Fruit fly (Drosophila melanogaster) whole organism, embryonic: ENCODE measurements around the gene CG17032.

ENCODE experiments used
- ATbp ChIP-seq: fragments of 200-800 bp; sonication (Bioruptor generic); optimal IDR thresholded peaks from 2 replicates; lab custom pipeline; 2017; ENCODE audit warnings: missing biosample characterization, mild to moderate bottlenecking, missing genetic modification characterization, missing genetic modification reagents
- Aef1 ChIP-seq: fragments of 200-800 bp; sonication (Bioruptor generic); IDR thresholded peaks from 3 replicates; pipeline ENCODE4 v1.3.6; 2022; ENCODE audit warnings: missing biosample characterization, missing genetic modification characterization
- CG10366 ChIP-seq: fragments of 200-800 bp; sonication (Bioruptor generic); IDR thresholded peaks from 2 replicates; pipeline ENCODE4 v1.3.6; 2022; ENCODE audit warnings: missing biosample characterization, missing genetic modification characterization
- CG10543 ChIP-seq: fragments of 200-800 bp; sonication (Bioruptor generic); optimal IDR thresholded peaks from 3 replicates; lab custom pipeline; 2017; ENCODE audit warnings: missing biosample characterization, mild to moderate bottlenecking, missing genetic modification characterization, moderate library complexity
- CG11247 ChIP-seq: fragments of 200-800 bp; sonication (Bioruptor generic); IDR thresholded peaks from 2 replicates; pipeline ENCODE4 v1.3.6; 2022; ENCODE audit warnings: missing biosample characterization, missing genetic modification characterization
- CG13296 ChIP-seq: fragments of 200-800 bp; sonication (Bioruptor generic); optimal IDR thresholded peaks from 3 replicates; lab custom pipeline; 2018; ENCODE audit warnings: missing biosample characterization, mild to moderate bottlenecking, missing genetic modification characterization
- CG13775 ChIP-seq: fragments of 200-800 bp; sonication (Bioruptor generic); optimal IDR thresholded peaks from 3 replicates; lab custom pipeline; 2017; ENCODE audit warnings: missing biosample characterization, mild to moderate bottlenecking, missing genetic modification characterization
- CG15011 ChIP-seq: fragments of 200-800 bp; sonication (Bioruptor generic); optimal IDR thresholded peaks from 3 replicates; lab custom pipeline; 2018; ENCODE audit warnings: missing biosample characterization, mild to moderate bottlenecking, missing genetic modification characterization
- CG1602 ChIP-seq: fragments of 200-800 bp; sonication (Bioruptor generic); optimal IDR thresholded peaks from 3 replicates; lab custom pipeline; 2016; ENCODE audit warnings: missing biosample characterization, missing genetic modification characterization
- CG17186 ChIP-seq: fragments of 200-800 bp; sonication (Bioruptor generic); optimal IDR thresholded peaks from 3 replicates; lab custom pipeline; 2017; ENCODE audit warnings: missing biosample characterization, missing genetic modification reagents, missing genetic modification characterization
- CG17802 ChIP-seq: fragments of 200-800 bp; sonication (Bioruptor generic); optimal IDR thresholded peaks from 2 replicates; lab custom pipeline; 2018; ENCODE audit warnings: missing biosample characterization, mild to moderate bottlenecking, missing genetic modification characterization, moderate library complexity
- CG18619 ChIP-seq: fragments of 200-800 bp; sonication (Bioruptor generic); optimal IDR thresholded peaks from 3 replicates; lab custom pipeline; 2017; ENCODE audit warnings: missing biosample characterization, mild to moderate bottlenecking, missing genetic modification characterization
- CG18764 ChIP-seq: fragments of 200-800 bp; sonication (Bioruptor generic); optimal IDR thresholded peaks from 3 replicates; lab custom pipeline; 2016; ENCODE audit warnings: missing biosample characterization, missing genetic modification characterization
- CG4282 ChIP-seq: fragments of 200-800 bp; sonication (Bioruptor generic); optimal IDR thresholded peaks from 2 replicates; lab custom pipeline; 2016; ENCODE audit warnings: missing biosample characterization, missing genetic modification characterization
- CG4404 ChIP-seq: fragments of 200-800 bp; sonication (Bioruptor generic); IDR thresholded peaks from 2 replicates; pipeline ENCODE4 v1.3.6; 2022; ENCODE audit warnings: missing biosample characterization, missing genetic modification characterization
- CG4730 ChIP-seq: fragments of 200-800 bp; sonication (Bioruptor generic); IDR thresholded peaks from 2 replicates; pipeline ENCODE4 v1.3.6; 2022; ENCODE audit warnings: missing biosample characterization, missing genetic modification characterization
- CG5953 ChIP-seq: fragments of 200-800 bp; sonication (Bioruptor generic); IDR thresholded peaks from 2 replicates; pipeline ENCODE4 v1.3.6; 2022; ENCODE audit warnings: missing biosample characterization, missing genetic modification characterization
- CG6765 ChIP-seq: fragments of 200-800 bp; sonication (Bioruptor generic); optimal IDR thresholded peaks from 3 replicates; lab custom pipeline; 2017; ENCODE audit warnings: missing biosample characterization, mild to moderate bottlenecking, missing genetic modification characterization
- CG7357 ChIP-seq: fragments of 200-800 bp; sonication (Bioruptor generic); IDR thresholded peaks from 3 replicates; pipeline ENCODE4 v1.3.6; 2022; ENCODE audit warnings: missing biosample characterization, missing genetic modification characterization
- CG7839 ChIP-seq: fragments of 200-800 bp; sonication (Bioruptor generic); optimal IDR thresholded peaks from 3 replicates; lab custom pipeline; 2018; ENCODE audit warnings: missing biosample characterization, mild to moderate bottlenecking, missing genetic modification characterization, moderate library complexity
- CG7987 ChIP-seq: fragments of 200-800 bp; sonication (Bioruptor generic); optimal IDR thresholded peaks from 2 replicates; lab custom pipeline; 2018; ENCODE audit warnings: missing biosample characterization, mild to moderate bottlenecking, missing genetic modification characterization, moderate library complexity
- CG8359 ChIP-seq: fragments of 200-800 bp; sonication (Bioruptor generic); optimal IDR thresholded peaks from 2 replicates; lab custom pipeline; 2017; ENCODE audit warnings: missing biosample characterization, mild to moderate bottlenecking, missing genetic modification characterization, borderline replicate concordance
- Chrac-16 ChIP-seq: fragments of 200-800 bp; sonication (Bioruptor generic); optimal IDR thresholded peaks from 3 replicates; lab custom pipeline; 2016; ENCODE audit warnings: missing biosample characterization, missing genetic modification characterization
- Hsf ChIP-seq: fragments of 200-800 bp; sonication (Bioruptor generic); optimal IDR thresholded peaks from 3 replicates; lab custom pipeline; 2016; ENCODE audit warnings: missing biosample characterization, missing genetic modification characterization
- Lhr ChIP-seq: fragments of 200-800 bp; sonication (Bioruptor generic); optimal IDR thresholded peaks from 3 replicates; lab custom pipeline; 2017; ENCODE audit warnings: mild to moderate bottlenecking, missing biosample characterization, missing genetic modification reagents, missing genetic modification characterization
- Max ChIP-seq: fragments of 200-800 bp; sonication (Bioruptor generic); optimal IDR thresholded peaks from 2 replicates; lab custom pipeline; 2016; ENCODE audit warnings: missing biosample characterization, mild to moderate bottlenecking, missing genetic modification characterization
- NC2α ChIP-seq: fragments of 200-800 bp; sonication (Bioruptor generic); optimal IDR thresholded peaks from 2 replicates; lab custom pipeline; 2016; ENCODE audit warnings: missing biosample characterization, missing genetic modification characterization
- NFAT ChIP-seq: fragments of 200-800 bp; sonication (Bioruptor generic); IDR thresholded peaks from 2 replicates; pipeline ENCODE4 v1.3.6; 2022; ENCODE audit warnings: missing biosample characterization, missing genetic modification characterization
- Pdp1 ChIP-seq, 2 experiments: fragments of 200-800 bp; sonication (Bioruptor generic); optimal IDR thresholded peaks; 3 replicates each; lab custom pipeline; 2016; ENCODE audit warnings: missing biosample characterization in 2 of 2, missing genetic modification characterization in 2 of 2, mild to moderate bottlenecking in 1 of 2, moderate library complexity in 1 of 2
- Rfx ChIP-seq: fragments of 200-800 bp; sonication (Bioruptor generic); IDR thresholded peaks from 2 replicates; pipeline ENCODE4 v1.3.6; 2022; ENCODE audit warnings: missing biosample characterization, missing genetic modification characterization
- Scr ChIP-seq: fragments of 200-800 bp; sonication (Bioruptor generic); IDR thresholded peaks from 2 replicates; pipeline ENCODE4 v1.3.6; 2022; ENCODE audit warnings: missing biosample characterization, missing genetic modification characterization; ENCODE audit not compliant: partially characterized antibody
- Ssrp ChIP-seq: fragments of 200-800 bp; sonication (Bioruptor generic); optimal IDR thresholded peaks from 2 replicates; lab custom pipeline; 2018; ENCODE audit warnings: missing biosample characterization, mild to moderate bottlenecking, missing genetic modification characterization, moderate library complexity
- Tbp ChIP-seq: fragments of >200 bp; optimal IDR thresholded peaks from 2 replicates; lab custom pipeline; 2018; ENCODE audit warnings: missing biosample characterization, missing genetic modification characterization
- ato ChIP-seq: fragments of 200-800 bp; sonication (Bioruptor generic); IDR thresholded peaks from 2 replicates; pipeline ENCODE4 v1.3.6; 2022; ENCODE audit warnings: missing biosample characterization, missing genetic modification characterization; ENCODE audit not compliant: partially characterized antibody
- bigmax ChIP-seq: fragments of 200-800 bp; sonication (Bioruptor generic); optimal IDR thresholded peaks from 2 replicates; lab custom pipeline; 2018; ENCODE audit warnings: missing biosample characterization, mild to moderate bottlenecking, missing genetic modification characterization
- chn ChIP-seq: fragments of 200-800 bp; sonication (Bioruptor generic); optimal IDR thresholded peaks from 2 replicates; lab custom pipeline; 2016; ENCODE audit warnings: missing biosample characterization, missing genetic modification characterization
- croc ChIP-seq: fragments of 200-800 bp; sonication (Bioruptor generic); conservative IDR thresholded peaks from 3 replicates; pipeline ENCODE4 v1.3.6; 2022; ENCODE audit warnings: missing biosample characterization, missing genetic modification characterization
- dan ChIP-seq: fragments of 200-800 bp; sonication (Bioruptor generic); IDR thresholded peaks from 2 replicates; pipeline ENCODE4 v1.3.6; 2022; ENCODE audit warnings: missing biosample characterization, missing genetic modification characterization
- gsb ChIP-seq: fragments of 200-800 bp; sonication (Bioruptor generic); IDR thresholded peaks from 2 replicates; pipeline ENCODE4 v1.3.6; 2022; ENCODE audit warnings: missing biosample characterization, missing genetic modification characterization
- gsb-n ChIP-seq: fragments of 200-800 bp; sonication (Bioruptor generic); optimal IDR thresholded peaks from 3 replicates; lab custom pipeline; 2018; ENCODE audit warnings: missing biosample characterization, mild to moderate bottlenecking, missing genetic modification characterization
- kay ChIP-seq: fragments of 200-800 bp; sonication (Bioruptor generic); optimal IDR thresholded peaks from 2 replicates; lab custom pipeline; 2016; ENCODE audit warnings: missing biosample characterization, missing genetic modification characterization
- lbe ChIP-seq: fragments of 200-800 bp; sonication (Bioruptor generic); optimal IDR thresholded peaks from 2 replicates; lab custom pipeline; 2016; ENCODE audit warnings: missing biosample characterization, mild to moderate bottlenecking, missing genetic modification characterization
- phol ChIP-seq: fragments of 200-800 bp; sonication (Bioruptor generic); optimal IDR thresholded peaks from 3 replicates; lab custom pipeline; 2018; ENCODE audit warnings: missing biosample characterization, mild to moderate bottlenecking, missing genetic modification characterization, moderate library complexity
- pita ChIP-seq: fragments of 200-800 bp; sonication (Bioruptor generic); optimal IDR thresholded peaks from 2 replicates; lab custom pipeline; 2017; ENCODE audit warnings: missing biosample characterization, mild to moderate bottlenecking, missing genetic modification characterization
- sna ChIP-seq: fragments of 200-800 bp; sonication (Bioruptor generic); IDR thresholded peaks from 2 replicates; pipeline ENCODE4 v1.3.6; 2022; ENCODE audit warnings: missing biosample characterization, missing genetic modification characterization; ENCODE audit not compliant: partially characterized antibody
- sr ChIP-seq: fragments of 200-800 bp; sonication (Bioruptor generic); IDR thresholded peaks from 3 replicates; pipeline ENCODE4 v1.3.6; 2022; ENCODE audit warnings: missing biosample characterization, missing genetic modification characterization
- ssp ChIP-seq: fragments of 200-800 bp; sonication (Bioruptor generic); IDR thresholded peaks from 2 replicates; pipeline ENCODE4 v1.3.6; 2022; ENCODE audit warnings: missing biosample characterization, missing genetic modification characterization
- tio ChIP-seq: fragments of 200-800 bp; sonication (Bioruptor generic); optimal IDR thresholded peaks from 2 replicates; lab custom pipeline; 2017; ENCODE audit warnings: missing biosample characterization, missing genetic modification characterization, inconsistent platforms
- vnd ChIP-seq: fragments of 200-800 bp; sonication (Bioruptor generic); IDR thresholded peaks from 3 replicates; pipeline ENCODE4 v1.3.6; 2022; ENCODE audit warnings: missing biosample characterization, missing genetic modification characterization; ENCODE audit not compliant: partially characterized antibody

CG17032 gene

DNA sequence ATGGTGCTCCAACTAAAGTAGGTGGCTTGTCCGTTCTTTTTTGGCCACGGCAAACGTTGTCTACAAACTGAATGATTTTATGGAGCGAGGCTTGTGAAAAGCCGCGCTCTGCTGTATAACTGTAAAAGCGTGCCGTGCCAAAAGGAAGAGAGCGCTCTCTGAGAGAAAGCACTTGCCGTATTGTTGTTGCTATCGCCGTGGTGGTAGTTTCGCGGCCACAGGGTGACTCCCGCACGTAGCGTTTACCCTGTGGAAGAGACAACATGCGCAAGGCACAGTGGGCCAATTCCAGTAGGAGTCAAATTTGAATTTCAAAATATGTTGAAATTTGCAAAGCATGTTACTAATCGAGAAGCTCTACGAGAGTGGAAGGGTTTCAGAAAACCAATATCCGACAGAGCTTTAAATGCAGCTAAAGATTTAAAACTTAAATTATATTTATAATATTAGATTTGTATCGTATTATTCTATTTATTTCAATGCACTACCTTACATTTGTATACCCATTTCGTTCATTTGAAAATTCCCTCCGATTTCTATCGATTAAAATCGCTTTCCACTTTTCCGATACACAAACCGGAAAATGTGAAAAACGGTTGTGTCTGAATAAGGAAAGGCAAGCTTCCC lies 33.7 kb upstream of the CG17032 start, which contains the start of gene sff (continued):
- TF ChIP-seq phol (tag; lab: Kevin White, UChicago) (peak; percentile 93), CG6765 (GFP tag; lab: Kevin White, UChicago) (peak; percentile 74), CG8359 (GFP tag; lab: Kevin White, UChicago) (peak; percentile 83), Lhr (GFP tag; lab: Kevin White, UChicago) (peak; percentile 68), Max (peak; percentile 75), croc (peak; percentile 88), CG11247 (GFP tag; lab: Robert Waterston, UW) (peak; percentile 77), vnd (GFP tag; lab: Robert Waterston, UW) (0 out of 3 replicates have a peak, but pooled peaks have one; percentile 20), CG18619 (GFP tag; lab: Kevin White, UChicago) (peak; percentile 83), CG13296 (peak; percentile 85), gsb (GFP tag; lab: Robert Waterston, UW) (peak; percentile 69), pita (GFP tag; lab: Kevin White, UChicago) (peak; percentile 32), Chrac-16 (peak; percentile 92), Hsf (peak; percentile 75), CG13775 (GFP tag; lab: Kevin White, UChicago) (peak; percentile 92), CG10543 (GFP tag; lab: Kevin White, UChicago) (peak; percentile 87), CG7357 (GFP tag; lab: Robert Waterston, UW) (peak; percentile 80), NC2α (peak; percentile 9), CG18764 (peak; percentile 85), CG4282 (GFP tag; lab: Kevin White, UChicago) (peak; percentile 41), ato (GFP tag; lab: Robert Waterston, UW) (no peak), bigmax (GFP tag; lab: Kevin White, UChicago) (peak; percentile 27), Pdp1 (GFP tag; optimal IDR thresholded peaks at IDR 0.05; lab: Kevin White, UChicago) (peak; percentile 43 to 70), gsb-n (peak; percentile 73), CG17186 (peak; percentile 63), tio (peak; percentile 90), CG5953 (peak; percentile 80), ATbp (peak; percentile 81), Ssrp (peak; percentile 92), lbe (GFP tag; lab: Kevin White, UChicago) (no peak), ssp (GFP tag; lab: Robert Waterston, UW) (peak; percentile 75), Aef1 (GFP tag; lab: Robert Waterston, UW) (peak; percentile 88; the same call in 2 of the 3 replicates), kay (peak; percentile 46), CG15011 (GFP tag; lab: Kevin White, UChicago) (peak; percentile 62), CG10366 (GFP tag; lab: Robert Waterston, UW) (peak; percentile 84), dan (GFP tag; lab: Robert Waterston, UW) (peak; percentile 62; the same call in 1 of the 2 replicates), Scr (GFP tag; lab: Robert Waterston, UW) (no peak), Tbp (GFP tag; lab: Kevin White, UChicago) (no peak), CG4730 (GFP tag; lab: Robert Waterston, UW) (peak; percentile 85), NFAT (peak; percentile 74), CG1602 (GFP tag; lab: Kevin White, UChicago) (peak; percentile 85), CG4404 (GFP tag; lab: Robert Waterston, UW) (peak; percentile 89), chn (GFP tag; lab: Kevin White, UChicago) (peak; percentile 88), sna (GFP tag; lab: Robert Waterston, UW) (no peak), Rfx (GFP tag; lab: Robert Waterston, UW) (peak; percentile 88), CG7839 (tag; lab: Kevin White, UChicago) (peak; percentile 87), sr (GFP tag; lab: Robert Waterston, UW) (peak; percentile 67; the same call in 1 of the 3 replicates), CG17802 (tag; lab: Kevin White, UChicago) (peak; percentile 85), CG7987 (GFP tag; lab: Kevin White, UChicago) (peak; percentile 77)
